Worm (Caenorhabditis elegans): ENCODE data around the gene cex-2.

Gene cex-2

DNA sequence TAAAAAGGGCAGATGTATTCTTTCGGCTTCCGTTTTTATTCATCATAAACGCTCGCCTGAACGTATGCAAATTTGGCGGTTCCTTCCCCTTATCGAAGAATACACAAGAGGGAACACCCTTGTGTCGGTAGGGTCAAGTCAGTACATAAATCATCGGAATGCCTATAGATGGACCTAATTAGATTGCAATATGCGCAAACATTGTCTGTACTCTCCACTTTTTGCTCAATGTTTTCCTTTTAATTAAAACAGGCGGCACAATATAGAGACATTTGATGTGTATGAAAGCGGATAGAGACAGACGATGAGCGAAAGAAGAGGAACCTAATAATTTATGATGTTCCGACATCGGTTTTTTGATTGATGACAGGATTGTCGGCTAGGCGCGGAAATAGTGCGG is 21.0 kb downstream of the cex-2 start:
- TF ChIP-seq unc-42 (tag; optimal IDR thresholded peaks at IDR 0.05) (peak; percentile 42), unc-3 (GFP tag; conservative IDR thresholded peaks at IDR 0.05) (no peak), unc-3 (tag; optimal IDR thresholded peaks at IDR 0.05) (no peak), hlh-15 (tag; optimal IDR thresholded peaks at IDR 0.05) (no peak), unc-55 (GFP tag; optimal IDR thresholded peaks at IDR 0.05) (peak; percentile 74), ceh-14 (tag; optimal IDR thresholded peaks at IDR 0.05) (peak; percentile 69), nfya-1 (tag; optimal IDR thresholded peaks at IDR 0.05) (peak; percentile 23), K09A11.1 (tag; optimal IDR thresholded peaks at IDR 0.05; ENCODE audit: insufficient read depth) (no peak), tbx-2 (tag; optimal IDR thresholded peaks at IDR 0.05) (peak; percentile 20), pha-2 (tag; optimal IDR thresholded peaks at IDR 0.05) (peak; percentile 11), ceh-31 (tag; optimal IDR thresholded peaks at IDR 0.05) (peak; percentile 46), C08G9.2 (tag; optimal IDR thresholded peaks at IDR 0.05) (no peak)

DNA sequence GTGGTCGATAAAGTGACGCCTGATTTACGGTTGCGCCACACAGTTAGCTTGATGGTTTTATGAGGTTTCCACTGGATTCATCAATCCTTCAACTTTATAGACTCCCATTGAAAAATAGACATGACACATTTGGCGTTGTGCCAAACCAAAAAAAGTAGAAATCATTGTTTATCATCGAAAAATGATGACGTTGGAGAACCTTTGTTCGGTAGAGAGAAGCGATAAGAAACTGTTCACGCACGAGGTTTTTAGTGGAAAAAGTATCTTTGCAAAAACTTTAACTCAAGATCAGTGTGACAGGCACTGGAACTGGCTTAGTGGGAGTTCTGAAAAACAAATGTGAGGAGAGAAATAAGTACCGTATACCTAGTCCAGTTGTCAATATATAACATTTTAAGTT is 21.6 kb downstream of the cex-2 start:
- no peak for TF ChIP-seq F13H6.1 (tag; optimal IDR thresholded peaks at IDR 0.05)
- no peak for TF ChIP-seq fax-1 (tag; optimal IDR thresholded peaks at IDR 0.05)
- TF ChIP-seq zip-5 (tag; optimal IDR thresholded peaks at IDR 0.05), result no peak
- no peak for TF ChIP-seq pat-9 (tag; optimal IDR thresholded peaks at IDR 0.05)
- TF ChIP-seq fkh-6 (tag; optimal IDR thresholded peaks at IDR 0.05), result no peak

DNA sequence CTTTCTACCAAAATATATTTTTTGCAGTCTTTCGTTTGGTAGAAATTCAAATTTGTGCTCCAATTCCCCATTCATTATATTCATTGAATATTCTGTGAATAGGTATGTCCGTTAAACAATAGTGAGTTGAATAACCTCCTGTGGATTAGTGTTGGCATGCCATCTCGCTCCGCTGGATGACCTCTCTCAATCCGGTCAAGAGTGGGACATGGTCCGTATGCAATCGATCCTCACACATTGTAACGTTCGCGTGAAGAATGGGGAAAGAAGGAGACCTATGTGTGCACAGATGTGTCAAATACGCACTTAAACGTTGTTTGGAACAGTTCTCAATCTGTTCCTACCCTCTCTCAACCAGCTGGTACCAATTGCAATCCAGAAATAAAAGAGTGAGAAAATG is 22.0 kb downstream of the cex-2 start:
- TF ChIP-seq ahr-1 (tag; optimal IDR thresholded peaks at IDR 0.05) (no peak), elt-4 (tag; optimal IDR thresholded peaks at IDR 0.05) (no peak), ceh-31 (tag; optimal IDR thresholded peaks at IDR 0.05) (peak; percentile 27)

DNA sequence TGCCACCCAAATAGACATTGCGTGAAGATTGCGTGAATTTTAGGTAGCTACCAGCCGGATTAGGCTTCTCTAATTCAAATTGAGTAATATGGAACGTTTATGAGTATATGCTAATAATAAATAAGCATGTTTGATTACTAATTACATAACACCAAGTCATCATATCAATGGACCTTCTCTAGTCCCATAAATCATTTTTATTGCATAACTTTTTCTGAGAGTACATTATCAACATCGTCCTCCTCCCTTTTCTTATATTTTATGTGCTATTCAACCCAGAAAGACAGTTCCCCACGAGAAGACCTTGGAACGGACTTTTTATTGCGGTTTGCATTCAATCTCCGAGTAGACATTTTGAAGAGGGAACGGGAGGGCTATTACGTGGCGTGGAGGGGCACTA is 22.9 kb downstream of the cex-2 start:
- TF ChIP-seq rnt-1 (tag; optimal IDR thresholded peaks at IDR 0.05), result no peak
- TF ChIP-seq unc-55 (GFP tag; optimal IDR thresholded peaks at IDR 0.05), result peak; percentile 1
- no peak for TF ChIP-seq ceh-14 (tag; optimal IDR thresholded peaks at IDR 0.05)
- TF ChIP-seq ceh-6 (GFP tag; optimal IDR thresholded peaks at IDR 0.05), result no peak
- no peak for TF ChIP-seq elt-4 (tag; optimal IDR thresholded peaks at IDR 0.05)
- TF ChIP-seq gmeb-2 (tag; optimal IDR thresholded peaks at IDR 0.05), result no peak
- peak; percentile 39 for TF ChIP-seq ama-1 (optimal IDR thresholded peaks at IDR 0.05)
- peak; percentile 46 for TF ChIP-seq elt-2 (tag; optimal IDR thresholded peaks at IDR 0.05)
- TF ChIP-seq nhr-11 (tag; optimal IDR thresholded peaks at IDR 0.05), result no peak
- peak; percentile 15 for TF ChIP-seq sdc-2 (tag; optimal IDR thresholded peaks at IDR 0.05)

DNA sequence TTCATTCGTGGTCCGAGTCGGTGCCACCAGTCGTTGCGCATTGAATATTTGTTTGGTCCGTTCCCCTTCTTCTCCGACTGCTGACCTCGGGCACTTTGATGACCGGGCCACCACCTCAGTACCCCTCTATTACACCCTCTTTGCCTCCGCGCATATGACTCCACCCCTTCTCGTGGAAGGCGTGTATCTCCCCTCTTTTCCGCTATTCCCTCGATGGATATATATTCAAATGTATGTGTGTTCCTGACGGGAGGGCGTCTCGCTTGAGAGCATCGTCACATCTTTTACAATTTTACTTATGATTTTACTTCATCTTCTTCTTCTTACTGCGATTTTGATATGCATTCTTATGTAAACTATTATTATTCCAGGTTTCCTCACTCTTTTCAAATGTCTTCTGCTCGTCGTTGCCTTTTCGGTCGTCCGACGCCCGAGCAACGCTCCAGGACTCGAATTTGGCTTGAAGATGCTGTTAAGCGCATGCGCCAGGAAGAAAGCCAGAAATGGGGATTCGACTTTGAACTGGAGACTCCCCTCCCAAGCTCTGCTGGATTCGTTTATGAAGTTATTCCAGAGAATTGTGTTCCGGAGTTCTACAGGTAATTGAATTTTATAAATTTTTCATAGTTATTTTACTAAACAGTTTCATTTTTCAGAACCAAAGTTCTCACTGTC is 24.2 kb downstream of the cex-2 start, which contains the start of gene cki-1:
cki-1 (plus strand) TSS at position 372 of the 675 bp plus-strand sequence.
- peak; percentile 74 for TF ChIP-seq hlh-30 (tag; optimal IDR thresholded peaks at IDR 0.05; ENCODE audit: insufficient read depth)
- peak; percentile 95 for TF ChIP-seq ceh-34 (tag; optimal IDR thresholded peaks at IDR 0.05)
- peak; percentile 7 for TF ChIP-seq ceh-6 (GFP tag; optimal IDR thresholded peaks at IDR 0.05)
- no peak for TF ChIP-seq ceh-48 (tag; optimal IDR thresholded peaks at IDR 0.05)
- peak; percentile 22 for TF ChIP-seq nhr-232 (tag; optimal IDR thresholded peaks at IDR 0.05)
- TF ChIP-seq nfya-1 (tag; optimal IDR thresholded peaks at IDR 0.05), result no peak
- TF ChIP-seq elt-2 (tag; optimal IDR thresholded peaks at IDR 0.05), result peak; percentile 16
- no peak for TF ChIP-seq mec-3 (tag; optimal IDR thresholded peaks at IDR 0.05; ENCODE audit: borderline replicate concordance)
- TF ChIP-seq sdc-2 (tag; optimal IDR thresholded peaks at IDR 0.05), result peak; percentile 52
- TF ChIP-seq ama-1 (optimal IDR thresholded peaks at IDR 0.05), result peak; percentile 61
- peak; percentile 48 for TF ChIP-seq ceh-31 (tag; optimal IDR thresholded peaks at IDR 0.05)
- TF ChIP-seq unc-86 (tag; optimal IDR thresholded peaks at IDR 0.05), result no peak
- no peak for TF ChIP-seq pqm-1 (tag; optimal IDR thresholded peaks at IDR 0.05)
- TF ChIP-seq hlh-6 (tag; optimal IDR thresholded peaks at IDR 0.05), result peak; percentile 63
- TF ChIP-seq F13H6.1 (tag; optimal IDR thresholded peaks at IDR 0.05), result peak; percentile 14
- peak; percentile 55 for TF ChIP-seq ceh-2 (tag; optimal IDR thresholded peaks at IDR 0.05)
- peak; percentile 15 for TF ChIP-seq ref-2 (tag; optimal IDR thresholded peaks at IDR 0.05)
- TF ChIP-seq ceh-19 (GFP tag; optimal IDR thresholded peaks at IDR 0.05), result peak; percentile 80
- TF ChIP-seq tbx-2 (tag; optimal IDR thresholded peaks at IDR 0.05), result peak; percentile 36
- peak; percentile 52 for TF ChIP-seq syd-9 (tag; optimal IDR thresholded peaks at IDR 0.05)
